Fruit fly (Drosophila melanogaster): ENCODE results near the gene vari.

The vari gene

dm6 chr2L:20780768-20781167 is 16.1 kb downstream of the vari start:
- no peak for TF ChIP-seq Sin3A (optimal IDR thresholded peaks at IDR 0.05)
- no peak for TF ChIP-seq ttk (optimal IDR thresholded peaks at IDR 0.05)
- no peak for TF ChIP-seq Myc (optimal IDR thresholded peaks at IDR 0.05)
- no peak for TF ChIP-seq insv (optimal IDR thresholded peaks at IDR 0.05)
- no peak for TF ChIP-seq h (optimal IDR thresholded peaks at IDR 0.05)
- no peak for TF ChIP-seq psq (optimal IDR thresholded peaks at IDR 0.05)

DNA sequence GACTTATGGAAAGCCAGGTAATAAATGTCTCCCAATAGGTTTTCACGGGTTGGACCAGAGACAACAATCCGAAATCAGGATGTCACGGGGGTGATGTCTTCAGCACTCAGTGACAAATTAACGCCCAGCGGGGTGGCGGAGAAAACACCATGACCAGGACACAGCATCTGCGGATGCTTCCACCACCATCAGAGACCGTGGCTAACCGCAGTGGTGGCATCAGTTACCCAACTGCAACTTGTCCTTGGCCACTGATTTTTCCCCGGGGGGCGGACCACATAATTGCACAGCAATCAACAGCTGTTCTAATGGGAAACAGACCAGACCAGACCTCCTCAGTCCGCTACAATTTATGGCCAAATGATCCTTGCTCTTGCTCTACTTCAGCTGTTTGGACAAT is 18.5 kb downstream of the vari start:
- no peak for TF ChIP-seq h (optimal IDR thresholded peaks at IDR 0.05)
- no peak for TF ChIP-seq insv (optimal IDR thresholded peaks at IDR 0.05)
- no peak for TF ChIP-seq Myc (optimal IDR thresholded peaks at IDR 0.05)
- no peak for TF ChIP-seq Sin3A (optimal IDR thresholded peaks at IDR 0.05)
- no peak for TF ChIP-seq ttk (optimal IDR thresholded peaks at IDR 0.05)
- no peak for TF ChIP-seq psq (optimal IDR thresholded peaks at IDR 0.05)

DNA sequence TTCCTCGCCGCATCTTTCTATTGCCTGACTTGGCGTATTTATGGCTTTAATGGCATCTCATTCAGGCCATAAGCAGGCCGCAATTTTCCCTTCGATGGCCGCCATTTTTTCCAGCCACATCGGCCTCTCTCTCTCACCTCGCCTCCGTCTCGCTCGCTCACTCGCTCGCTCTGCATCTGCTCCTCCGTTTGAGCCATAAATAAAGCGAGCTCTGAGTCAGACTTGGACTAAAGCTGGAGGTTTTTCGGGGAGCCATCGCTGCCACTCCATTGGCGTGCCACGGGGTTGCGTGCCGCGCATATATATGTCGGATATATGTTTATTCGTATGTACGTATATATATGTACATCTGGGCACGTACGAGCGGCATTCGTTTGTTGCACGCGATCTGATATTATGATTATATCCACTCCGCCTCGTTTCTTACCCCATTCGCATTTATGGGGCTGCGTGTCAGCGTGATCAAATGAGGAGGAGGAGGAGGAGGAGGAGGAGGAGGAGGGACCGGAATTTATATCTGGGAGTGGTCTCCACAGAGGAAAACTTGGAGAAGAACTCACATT is 19.8 kb downstream of the vari start:
- no peak for TF ChIP-seq Sin3A (optimal IDR thresholded peaks at IDR 0.05)

DNA sequence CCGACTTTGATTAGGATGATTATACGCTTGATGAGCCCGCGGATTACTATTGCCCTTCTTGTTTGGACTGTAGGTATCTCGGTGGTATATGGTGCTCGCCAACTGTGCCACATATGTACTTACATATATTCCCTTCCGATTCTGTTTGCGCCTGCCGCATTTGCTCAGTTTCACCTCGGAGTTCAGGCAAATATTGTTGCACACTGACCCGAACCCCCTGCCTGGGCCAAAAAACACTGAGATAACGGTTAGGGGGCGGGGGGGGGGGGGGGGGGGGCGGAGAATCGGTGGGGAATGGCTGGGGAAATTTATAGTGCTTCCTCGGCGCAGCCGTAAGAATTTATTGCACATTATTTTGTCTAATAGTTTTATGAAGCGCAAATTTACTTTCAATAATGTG is 20.9 kb downstream of the vari start:
- TF ChIP-seq Myc (optimal IDR thresholded peaks at IDR 0.05): no peak
- TF ChIP-seq ttk (optimal IDR thresholded peaks at IDR 0.05): no peak
- TF ChIP-seq insv (optimal IDR thresholded peaks at IDR 0.05): no peak
- TF ChIP-seq h (optimal IDR thresholded peaks at IDR 0.05): no peak
- TF ChIP-seq psq (optimal IDR thresholded peaks at IDR 0.05): no peak
- no peak for TF ChIP-seq Sin3A (optimal IDR thresholded peaks at IDR 0.05)

dm6 chr2L:20774464-20774863 is 22.4 kb downstream of the vari start:
- TF ChIP-seq Myc (optimal IDR thresholded peaks at IDR 0.05) (no peak), h (optimal IDR thresholded peaks at IDR 0.05) (no peak), insv (optimal IDR thresholded peaks at IDR 0.05) (no peak), ttk (optimal IDR thresholded peaks at IDR 0.05) (no peak), Sin3A (optimal IDR thresholded peaks at IDR 0.05) (no peak), psq (optimal IDR thresholded peaks at IDR 0.05) (no peak)

DNA sequence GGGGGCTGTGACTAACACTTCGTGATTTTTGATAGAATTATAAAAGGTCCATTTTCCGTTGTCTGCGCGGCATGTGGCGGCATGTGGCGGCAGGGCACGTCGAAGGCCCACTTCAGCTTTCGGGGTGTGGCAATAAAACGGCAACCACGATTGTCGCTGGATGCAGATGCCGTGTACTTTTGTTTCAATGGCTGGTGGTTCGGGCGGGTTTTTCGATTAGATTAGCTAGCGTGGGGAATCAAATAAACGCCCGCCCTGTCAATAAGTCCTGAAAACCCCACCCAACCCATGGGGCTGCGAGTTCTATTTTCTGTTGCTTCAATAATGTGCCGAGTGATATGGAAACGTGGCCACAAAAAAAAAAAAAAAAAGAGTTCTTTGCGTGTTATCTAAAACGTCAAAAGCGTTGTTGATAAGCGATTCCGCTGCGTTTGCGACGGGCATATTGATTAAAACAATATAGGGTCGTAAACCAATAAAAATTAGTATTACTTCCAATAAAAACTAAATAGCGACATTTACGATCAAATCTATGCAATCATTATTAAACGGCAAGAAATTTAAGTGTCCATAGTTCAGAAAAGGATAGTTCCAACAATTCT is 23.3 kb downstream of the vari start:
- no peak for TF ChIP-seq insv (optimal IDR thresholded peaks at IDR 0.05)
- no peak for TF ChIP-seq h (optimal IDR thresholded peaks at IDR 0.05)
- TF ChIP-seq psq (optimal IDR thresholded peaks at IDR 0.05): no peak

DNA sequence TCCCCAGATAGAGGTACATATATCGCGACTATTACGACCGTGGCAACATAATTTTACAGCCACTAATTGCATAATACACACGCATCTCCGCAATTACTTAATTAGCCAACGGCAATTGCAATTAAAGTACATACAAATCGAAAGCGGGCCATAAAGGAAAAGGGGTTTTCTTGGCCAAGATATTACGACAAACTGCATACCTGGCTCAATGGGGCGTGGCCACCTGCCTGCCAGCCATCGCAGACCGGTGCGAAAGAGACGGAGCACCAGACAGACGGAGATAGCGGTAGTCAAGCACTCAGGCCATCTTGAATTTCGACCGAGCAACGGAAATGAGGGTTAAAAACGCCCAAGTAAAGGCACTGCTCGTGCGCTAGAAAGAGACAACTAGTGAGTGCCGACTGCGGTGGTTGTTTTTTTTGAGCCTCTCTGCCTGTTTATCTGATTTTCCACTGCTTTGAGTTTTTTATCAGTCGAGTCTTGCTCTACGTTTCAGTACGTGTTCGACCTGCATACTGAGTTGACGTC is 26.5 kb downstream of the vari start, which contains the start of gene cad:
cad (plus strand) TSS at position 490 of the 528 bp plus-strand sequence.
- TF ChIP-seq h (optimal IDR thresholded peaks at IDR 0.05) (no peak), insv (optimal IDR thresholded peaks at IDR 0.05) (no peak), Sin3A (optimal IDR thresholded peaks at IDR 0.05) (no peak), ttk (optimal IDR thresholded peaks at IDR 0.05) (no peak), psq (optimal IDR thresholded peaks at IDR 0.05) (no peak), Myc (optimal IDR thresholded peaks at IDR 0.05) (no peak)

- TF ChIP-seq h (optimal IDR thresholded peaks at IDR 0.05): no peak
- TF ChIP-seq psq (optimal IDR thresholded peaks at IDR 0.05): no peak
- TF ChIP-seq Sin3A (optimal IDR thresholded peaks at IDR 0.05): no peak
- TF ChIP-seq ttk (optimal IDR thresholded peaks at IDR 0.05): no peak
- TF ChIP-seq Myc (optimal IDR thresholded peaks at IDR 0.05): no peak
- no peak for TF ChIP-seq insv (optimal IDR thresholded peaks at IDR 0.05)
Measured at dm6 chr2L:20768568-20769071, 28.2 kb downstream of the vari start.

DNA sequence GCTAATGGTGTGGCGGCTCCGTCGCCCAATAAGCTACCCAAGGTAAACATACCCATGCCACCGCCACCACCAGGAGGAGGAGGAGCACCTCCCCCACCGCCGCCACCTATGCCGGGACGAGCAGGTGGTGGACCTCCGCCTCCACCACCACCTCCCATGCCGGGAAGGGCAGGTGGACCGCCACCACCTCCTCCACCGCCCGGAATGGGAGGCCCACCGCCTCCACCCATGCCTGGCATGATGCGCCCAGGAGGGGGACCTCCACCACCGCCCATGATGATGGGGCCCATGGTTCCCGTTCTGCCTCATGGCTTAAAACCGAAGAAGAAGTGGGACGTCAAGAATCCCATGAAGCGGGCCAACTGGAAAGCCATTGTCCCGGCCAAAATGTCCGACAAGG is 32.2 kb downstream of the vari start:
- no peak for TF ChIP-seq Sin3A (optimal IDR thresholded peaks at IDR 0.05)
- TF ChIP-seq h (optimal IDR thresholded peaks at IDR 0.05): no peak
- no peak for TF ChIP-seq psq (optimal IDR thresholded peaks at IDR 0.05)
- TF ChIP-seq insv (optimal IDR thresholded peaks at IDR 0.05): no peak
- TF ChIP-seq ttk (optimal IDR thresholded peaks at IDR 0.05): no peak
- TF ChIP-seq Myc (optimal IDR thresholded peaks at IDR 0.05): no peak

dm6 chr2L:20761951-20762538 is 34.8 kb downstream of the vari start:
- no peak for TF ChIP-seq Myc (optimal IDR thresholded peaks at IDR 0.05)
- no peak for TF ChIP-seq insv (optimal IDR thresholded peaks at IDR 0.05)
- no peak for TF ChIP-seq psq (optimal IDR thresholded peaks at IDR 0.05)
- TF ChIP-seq h (optimal IDR thresholded peaks at IDR 0.05): no peak
- no peak for TF ChIP-seq ttk (optimal IDR thresholded peaks at IDR 0.05)
- no peak for TF ChIP-seq Sin3A (optimal IDR thresholded peaks at IDR 0.05)

DNA sequence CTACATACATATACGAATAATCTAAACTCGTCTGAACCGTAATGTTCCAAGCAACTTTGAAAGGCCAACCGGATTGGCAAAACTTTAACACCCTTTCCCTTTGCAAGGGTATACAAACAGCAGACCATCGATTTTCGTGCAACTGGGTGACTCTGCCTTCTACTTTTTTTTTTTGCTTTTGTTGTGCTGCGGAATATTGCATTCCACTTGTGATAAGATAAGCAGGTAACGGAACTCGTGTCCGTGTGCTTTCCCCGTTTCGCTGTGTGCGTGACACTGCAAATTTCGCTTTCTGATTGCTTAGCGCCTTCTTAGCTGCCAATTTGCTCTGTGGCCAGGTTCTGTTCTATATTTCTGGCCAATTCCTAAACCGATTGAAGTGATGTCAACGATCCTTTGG is 35.9 kb downstream of the vari start:
- TF ChIP-seq insv (optimal IDR thresholded peaks at IDR 0.05) (no peak), h (optimal IDR thresholded peaks at IDR 0.05) (no peak), Myc (optimal IDR thresholded peaks at IDR 0.05) (no peak), psq (optimal IDR thresholded peaks at IDR 0.05) (no peak), ttk (optimal IDR thresholded peaks at IDR 0.05) (no peak), Sin3A (optimal IDR thresholded peaks at IDR 0.05) (no peak)

- no peak for TF ChIP-seq ttk (optimal IDR thresholded peaks at IDR 0.05)
- TF ChIP-seq psq (optimal IDR thresholded peaks at IDR 0.05): no peak
Measured at dm6 chr2L:20759809-20760485, 36.9 kb downstream of the vari start.

Data from Kc167 (cell line).